Fruit fly (Drosophila melanogaster): ENCODE measurements around the gene Abcd3.
A peak's percentile ranks its signal among the peaks of the same experiment; 100 is the strongest.

Gene Abcd3

dm6 chrX:19769821-19770519, 19.4 kb downstream of the Abcd3 start (continued):
- no peak for TF ChIP-seq CkIIα-i1 (GFP tag; IDR thresholded peaks at IDR 0.05)
- peak; percentile 42 for TF ChIP-seq Hsf (GFP tag; optimal IDR thresholded peaks at IDR 0.05)
- TF ChIP-seq lov (optimal IDR thresholded peaks at IDR 0.05): no peak
- TF ChIP-seq lov (GFP tag; IDR thresholded peaks at IDR 0.05): no peak
- TF ChIP-seq CG9727 (GFP tag; optimal IDR thresholded peaks at IDR 0.05): peak; percentile 71
- peak; percentile 46 for TF ChIP-seq CG13775 (GFP tag; optimal IDR thresholded peaks at IDR 0.05)
- TF ChIP-seq CG4424 (GFP tag; optimal IDR thresholded peaks at IDR 0.05): peak; percentile 65
- TF ChIP-seq CG10366 (GFP tag; IDR thresholded peaks at IDR 0.05): peak; percentile 18; the same call in 1 of the 2 replicates
- TF ChIP-seq Sox100B (GFP tag; optimal IDR thresholded peaks at IDR 0.05): peak; percentile 32
- no peak for TF ChIP-seq CG10147 (GFP tag; optimal IDR thresholded peaks at IDR 0.05)
- TF ChIP-seq CG7786 (GFP tag; optimal IDR thresholded peaks at IDR 0.05): peak; percentile 44
- TF ChIP-seq Sin3A (optimal IDR thresholded peaks at IDR 0.05): no peak
- peak; percentile 53 for TF ChIP-seq CG12236 (GFP tag; optimal IDR thresholded peaks at IDR 0.05)
- TF ChIP-seq Sox102F (GFP tag; optimal IDR thresholded peaks at IDR 0.05): peak; percentile 21
- TF ChIP-seq CG10979 (tag; optimal IDR thresholded peaks at IDR 0.05): peak; percentile 79
- no peak for TF ChIP-seq Lim3 (GFP tag; IDR thresholded peaks at IDR 0.05)
- peak; percentile 78 for TF ChIP-seq Med (GFP tag)
- peak; percentile 94 for TF ChIP-seq sens (GFP tag)
- peak; percentile 44 for TF ChIP-seq Ptx1 (GFP tag; IDR thresholded peaks at IDR 0.05)
- peak; percentile 29 for TF ChIP-seq CG2875 (GFP tag; optimal IDR thresholded peaks at IDR 0.05)
- TF ChIP-seq CHES-1-like (GFP tag; optimal IDR thresholded peaks at IDR 0.05): no peak
- TF ChIP-seq CG1647 (GFP tag; optimal IDR thresholded peaks at IDR 0.05): no peak
- TF ChIP-seq ara (GFP tag; IDR thresholded peaks at IDR 0.05): peak; percentile 69
- TF ChIP-seq CG18476 (GFP tag; optimal IDR thresholded peaks at IDR 0.05): peak; percentile 38
- peak; percentile 35 for TF ChIP-seq slp2 (GFP tag; optimal IDR thresholded peaks at IDR 0.05)
- peak; percentile 18 for TF ChIP-seq ac (GFP tag; optimal IDR thresholded peaks at IDR 0.05)
- no peak for TF ChIP-seq hth (optimal IDR thresholded peaks at IDR 0.05)
- no peak for TF ChIP-seq MESR4 (GFP tag; optimal IDR thresholded peaks at IDR 0.05)
- TF ChIP-seq Oli (tag; optimal IDR thresholded peaks at IDR 0.05): peak; percentile 42
- TF ChIP-seq exex (tag; optimal IDR thresholded peaks at IDR 0.05): no peak
- TF ChIP-seq chn (GFP tag; optimal IDR thresholded peaks at IDR 0.05): peak; percentile 37
- peak; percentile 3 for TF ChIP-seq Mad (GFP tag; optimal IDR thresholded peaks at IDR 0.05)
- TF ChIP-seq NC2α (GFP tag; optimal IDR thresholded peaks at IDR 0.05): peak; percentile 15
- TF ChIP-seq gem (tag; optimal IDR thresholded peaks at IDR 0.05): peak; percentile 73
- TF ChIP-seq CG15269 (tag; optimal IDR thresholded peaks at IDR 0.05): peak; percentile 3
- peak; percentile 37 for TF ChIP-seq grau (tag; optimal IDR thresholded peaks at IDR 0.05)
- TF ChIP-seq jing (GFP tag; optimal IDR thresholded peaks at IDR 0.05): no peak
- TF ChIP-seq CG14050 (GFP tag; IDR thresholded peaks at IDR 0.05): no peak
- no peak for TF ChIP-seq D19B (GFP tag; optimal IDR thresholded peaks at IDR 0.05)
- TF ChIP-seq Atf6 (GFP tag; IDR thresholded peaks at IDR 0.05): no peak
- peak; percentile 51 for TF ChIP-seq CG7839 (tag; optimal IDR thresholded peaks at IDR 0.05)
- peak; percentile 34 for TF ChIP-seq dmrt99B (tag; optimal IDR thresholded peaks at IDR 0.05)
- TF ChIP-seq pb (GFP tag; optimal IDR thresholded peaks at IDR 0.05): no peak
- no peak for TF ChIP-seq sd (tag; optimal IDR thresholded peaks at IDR 0.05)
- no peak for TF ChIP-seq Elba2 (GFP tag; optimal IDR thresholded peaks at IDR 0.05)
- no peak for TF ChIP-seq CG4854 (GFP tag; optimal IDR thresholded peaks at IDR 0.05)
- TF ChIP-seq sqz (GFP tag; optimal IDR thresholded peaks at IDR 0.05): peak; percentile 28
- peak; percentile 77 for TF ChIP-seq oc (tag; optimal IDR thresholded peaks at IDR 0.05)
- no peak for TF ChIP-seq Nf-YC (tag; optimal IDR thresholded peaks at IDR 0.05)
- TF ChIP-seq CG17829 (tag; optimal IDR thresholded peaks at IDR 0.05): peak; percentile 61
- TF ChIP-seq Bteb2 (GFP tag; optimal IDR thresholded peaks at IDR 0.05): no peak
